Fruit fly (Drosophila melanogaster) whole organism, embryonic: ENCODE results near the gene tay.

ENCODE experiments used
- Abd-B ChIP-seq: fragments of 200-800 bp; sonication (Bioruptor generic); optimal IDR thresholded peaks from 2 replicates; lab custom pipeline; 2018; ENCODE audit warnings: missing biosample characterization, mild to moderate bottlenecking, missing genetic modification characterization, moderate library complexity
- Adf1 ChIP-seq: fragments of 200-800 bp; sonication (Bioruptor generic); IDR thresholded peaks from 2 replicates; pipeline ENCODE4 v1.3.6; 2022; ENCODE audit warnings: missing biosample characterization, missing genetic modification characterization
- BEAF-32 ChIP-seq: fragments of 200-800 bp; sonication (Bioruptor generic); optimal IDR thresholded peaks from 3 replicates; lab custom pipeline; 2017; ENCODE audit warnings: missing biosample characterization, missing genetic modification characterization, mild to moderate bottlenecking, moderate library complexity, missing genetic modification reagents
- Bgb ChIP-seq: fragments of 200-800 bp; sonication (Bioruptor generic); IDR thresholded peaks from 2 replicates; pipeline ENCODE4 v1.3.6; 2022; ENCODE audit warnings: missing biosample characterization, missing genetic modification characterization; ENCODE audit not compliant: partially characterized antibody
- Bteb2 ChIP-seq: fragments of 200-800 bp; sonication (Bioruptor generic); optimal IDR thresholded peaks from 2 replicates; lab custom pipeline; 2016; ENCODE audit warnings: missing biosample characterization, missing genetic modification characterization
- CG10274 ChIP-seq: fragments of 200-800 bp; sonication (Bioruptor generic); optimal IDR thresholded peaks from 3 replicates; lab custom pipeline; 2017; ENCODE audit warnings: missing biosample characterization, mild to moderate bottlenecking, missing genetic modification characterization
- CG11093 ChIP-seq: fragments of 200-800 bp; sonication (Bioruptor generic); IDR thresholded peaks from 3 replicates; pipeline ENCODE4 v1.3.6; 2022; ENCODE audit warnings: missing biosample characterization, missing genetic modification characterization
- CG12155 ChIP-seq: fragments of 200-800 bp; sonication (Bioruptor generic); optimal IDR thresholded peaks from 3 replicates; lab custom pipeline; 2016; ENCODE audit warnings: missing biosample characterization, missing genetic modification characterization
- CG12236 ChIP-seq: fragments of 200-800 bp; sonication (Bioruptor generic); optimal IDR thresholded peaks from 2 replicates; lab custom pipeline; 2016; ENCODE audit warnings: missing biosample characterization, missing genetic modification characterization
- CG13123 ChIP-seq: fragments of 200-800 bp; sonication (Bioruptor generic); optimal IDR thresholded peaks from 2 replicates; lab custom pipeline; 2016; ENCODE audit warnings: missing biosample characterization, missing genetic modification characterization
- CG14050 ChIP-seq: fragments of 200-800 bp; sonication (Bioruptor generic); IDR thresholded peaks from 3 replicates; pipeline ENCODE4 v1.3.6; 2022; ENCODE audit warnings: missing biosample characterization, missing genetic modification characterization
- CG14441 ChIP-seq: fragments of 200-800 bp; sonication (Bioruptor generic); IDR thresholded peaks from 2 replicates; pipeline ENCODE4 v1.3.6; 2022; ENCODE audit warnings: missing biosample characterization, missing genetic modification characterization
- CG14860 ChIP-seq: fragments of 200-800 bp; sonication (Bioruptor generic); IDR thresholded peaks from 3 replicates; pipeline ENCODE4 v1.3.6; 2022; ENCODE audit warnings: missing biosample characterization, missing genetic modification characterization; ENCODE audit not compliant: partially characterized antibody
- CG16813 ChIP-seq: fragments of 200-800 bp; sonication (Bioruptor generic); IDR thresholded peaks from 3 replicates; pipeline ENCODE4 v1.3.6; 2022; ENCODE audit warnings: missing biosample characterization, missing genetic modification characterization; ENCODE audit not compliant: partially characterized antibody
- CG18619 ChIP-seq: fragments of 200-800 bp; sonication (Bioruptor generic); optimal IDR thresholded peaks from 3 replicates; lab custom pipeline; 2017; ENCODE audit warnings: missing biosample characterization, mild to moderate bottlenecking, missing genetic modification characterization
- CG2199 ChIP-seq: fragments of 200-800 bp; sonication (Bioruptor generic); IDR thresholded peaks from 3 replicates; pipeline ENCODE4 v1.3.6; 2022; ENCODE audit warnings: missing biosample characterization, missing genetic modification characterization
- CG3065 ChIP-seq: fragments of 200-800 bp; sonication (Bioruptor generic); optimal IDR thresholded peaks from 2 replicates; lab custom pipeline; 2016; ENCODE audit warnings: missing biosample characterization, missing genetic modification characterization
- CG34224 ChIP-seq: fragments of 200-800 bp; sonication (Bioruptor generic); IDR thresholded peaks from 3 replicates; pipeline ENCODE4 v1.3.6; 2022; ENCODE audit warnings: missing biosample characterization, missing genetic modification characterization; ENCODE audit not compliant: partially characterized antibody
- CG34422 ChIP-seq: fragments of 200-800 bp; sonication (Bioruptor generic); IDR thresholded peaks from 3 replicates; pipeline ENCODE4 v1.3.6; 2022; ENCODE audit warnings: missing biosample characterization, missing genetic modification characterization
- CG6813 ChIP-seq: fragments of 200-800 bp; sonication (Bioruptor generic); optimal IDR thresholded peaks from 2 replicates; lab custom pipeline; 2017; ENCODE audit warnings: missing biosample characterization, missing genetic modification characterization, mild to moderate bottlenecking, moderate library complexity, missing genetic modification reagents
- CG7928 ChIP-seq: fragments of 200-800 bp; sonication (Bioruptor generic); optimal IDR thresholded peaks from 2 replicates; lab custom pipeline; 2017; ENCODE audit warnings: missing biosample characterization, mild to moderate bottlenecking, missing genetic modification characterization
- CG7963 ChIP-seq: fragments of 200-800 bp; sonication (Bioruptor generic); IDR thresholded peaks from 3 replicates; pipeline ENCODE4 v1.3.6; 2022; ENCODE audit warnings: missing biosample characterization, missing genetic modification characterization; ENCODE audit not compliant: partially characterized antibody
- CG8290 ChIP-seq, 3 experiments: fragments of 200-800 bp; sonication (Bioruptor generic); optimal IDR thresholded peaks; 2 replicates each; lab custom pipeline; 2016 to 2019; ENCODE audit warnings: missing biosample characterization in 3 of 3, missing genetic modification characterization in 3 of 3, mild to moderate bottlenecking in 2 of 3, moderate library complexity in 1 of 3
- Camta ChIP-seq: fragments of 200-800 bp; sonication (Bioruptor generic); optimal IDR thresholded peaks from 2 replicates; lab custom pipeline; 2016; ENCODE audit warnings: missing biosample characterization, missing genetic modification characterization
- Deaf1 ChIP-seq: fragments of 200-800 bp; optimal IDR thresholded peaks from 3 replicates; lab custom pipeline; 2019; ENCODE audit warnings: missing biosample characterization, mild to moderate bottlenecking, missing genetic modification characterization, moderate library complexity
- Dll ChIP-seq: fragments of 200-800 bp; sonication (Bioruptor generic); IDR thresholded peaks from 4 replicates; pipeline ENCODE4 v1.3.6; 2022; ENCODE audit warnings: missing biosample characterization, missing genetic modification characterization; ENCODE audit not compliant: partially characterized antibody
- Dp ChIP-seq: fragments of 200-800 bp; sonication (Bioruptor generic); optimal IDR thresholded peaks from 2 replicates; lab custom pipeline; 2018; ENCODE audit warnings: missing biosample characterization, mild to moderate bottlenecking, missing genetic modification characterization, moderate library complexity
- Dref ChIP-seq: fragments of 200-800 bp; sonication (Bioruptor generic); IDR thresholded peaks from 2 replicates; pipeline ENCODE4 v1.3.6; 2022; ENCODE audit warnings: missing biosample characterization, missing genetic modification characterization
- HLH4C ChIP-seq: fragments of 200-800 bp; sonication (Bioruptor generic); IDR thresholded peaks from 3 replicates; pipeline ENCODE4 v1.3.6; 2022; ENCODE audit warnings: missing biosample characterization, missing genetic modification characterization; ENCODE audit not compliant: partially characterized antibody
- MESR4 ChIP-seq: fragments of 200-800 bp; sonication (Bioruptor generic); optimal IDR thresholded peaks from 2 replicates; lab custom pipeline; 2018; ENCODE audit warnings: missing biosample characterization, mild to moderate bottlenecking, missing genetic modification characterization, moderate library complexity
- Myb ChIP-seq: fragments of 200-800 bp; sonication (Bioruptor generic); optimal IDR thresholded peaks from 2 replicates; lab custom pipeline; 2016; ENCODE audit warnings: missing biosample characterization, missing genetic modification characterization
- ash1 ChIP-seq: fragments of 200-800 bp; sonication (Bioruptor generic); optimal IDR thresholded peaks from 2 replicates; lab custom pipeline; 2018; ENCODE audit warnings: missing biosample characterization, mild to moderate bottlenecking, missing genetic modification characterization
- chn ChIP-seq: fragments of 200-800 bp; sonication (Bioruptor generic); optimal IDR thresholded peaks from 2 replicates; lab custom pipeline; 2016; ENCODE audit warnings: missing biosample characterization, missing genetic modification characterization
- crc ChIP-seq: fragments of 200-800 bp; sonication (Bioruptor generic); optimal IDR thresholded peaks from 2 replicates; lab custom pipeline; 2016; ENCODE audit warnings: missing biosample characterization, missing genetic modification characterization
- fd3F ChIP-seq: fragments of 200-800 bp; sonication (Bioruptor generic); optimal IDR thresholded peaks from 2 replicates; lab custom pipeline; 2018; ENCODE audit warnings: missing biosample characterization, mild to moderate bottlenecking, missing genetic modification characterization, moderate library complexity
- hbn ChIP-seq: fragments of 200-800 bp; sonication (Bioruptor generic); IDR thresholded peaks from 2 replicates; pipeline ENCODE4 v1.3.6; 2022; ENCODE audit warnings: missing biosample characterization, missing genetic modification characterization; ENCODE audit not compliant: partially characterized antibody
- inv ChIP-seq: fragments of 200-800 bp; sonication (Bioruptor generic); IDR thresholded peaks from 2 replicates; pipeline ENCODE4 v1.3.6; 2022; ENCODE audit warnings: missing biosample characterization, missing genetic modification characterization; ENCODE audit not compliant: partially characterized antibody
- jing ChIP-seq: fragments of 200-800 bp; sonication (Bioruptor generic); optimal IDR thresholded peaks from 2 replicates; lab custom pipeline; 2018; ENCODE audit warnings: missing biosample characterization, mild to moderate bottlenecking, missing genetic modification characterization
- knrl ChIP-seq: fragments of 200-800 bp; sonication (Bioruptor generic); IDR thresholded peaks from 3 replicates; pipeline ENCODE4 v1.3.6; 2022; ENCODE audit warnings: missing biosample characterization, missing genetic modification characterization; ENCODE audit not compliant: partially characterized antibody
- mam ChIP-seq: fragments of 200-800 bp; sonication (Bioruptor generic); optimal IDR thresholded peaks from 3 replicates; lab custom pipeline; 2016; ENCODE audit warnings: missing biosample characterization, missing genetic modification characterization
- nerfin-2 ChIP-seq: fragments of 200-800 bp; sonication (Bioruptor generic); IDR thresholded peaks from 2 replicates; pipeline ENCODE4 v1.3.6; 2022; ENCODE audit warnings: missing biosample characterization, missing genetic modification characterization; ENCODE audit not compliant: partially characterized antibody
- pnt ChIP-seq: fragments of 200-800 bp; sonication (Bioruptor generic); optimal IDR thresholded peaks from 3 replicates; lab custom pipeline; 2016; ENCODE audit warnings: missing biosample characterization, missing genetic modification characterization
- ro ChIP-seq: fragments of 200-800 bp; sonication (Bioruptor generic); IDR thresholded peaks from 2 replicates; pipeline ENCODE4 v1.3.6; 2022; ENCODE audit warnings: missing biosample characterization, missing genetic modification characterization
- run ChIP-seq: fragments of 200-800 bp; sonication (Bioruptor generic); optimal IDR thresholded peaks from 3 replicates; lab custom pipeline; 2018; ENCODE audit warnings: missing biosample characterization, mild to moderate bottlenecking, missing genetic modification characterization
- slou ChIP-seq: fragments of 200-800 bp; sonication (Bioruptor generic); optimal IDR thresholded peaks from 3 replicates; lab custom pipeline; 2016; ENCODE audit warnings: missing biosample characterization, missing genetic modification characterization
- sna ChIP-seq: fragments of 200-800 bp; sonication (Bioruptor generic); IDR thresholded peaks from 2 replicates; pipeline ENCODE4 v1.3.6; 2022; ENCODE audit warnings: missing biosample characterization, missing genetic modification characterization; ENCODE audit not compliant: partially characterized antibody
- stwl ChIP-seq: fragments of 200-800 bp; sonication (Bioruptor generic); optimal IDR thresholded peaks from 3 replicates; lab custom pipeline; 2018; ENCODE audit warnings: missing biosample characterization, mild to moderate bottlenecking, missing genetic modification characterization, moderate library complexity
- tna ChIP-seq: fragments of 200-800 bp; sonication (Bioruptor generic); IDR thresholded peaks from 2 replicates; pipeline ENCODE4 v1.3.6; 2022; ENCODE audit warnings: missing biosample characterization, missing genetic modification characterization; ENCODE audit not compliant: partially characterized antibody
- twi ChIP-seq: fragments of 200-800 bp; optimal IDR thresholded peaks from 2 replicates; lab custom pipeline; 2019; ENCODE audit warnings: missing biosample characterization, mild to moderate bottlenecking, missing genetic modification characterization, moderate library complexity

tay gene

dm6 chrX:15841346-15841745 lies 45.8 kb downstream of the tay start (continued):
- TF ChIP-seq Myb (GFP tag; lab: Kevin White, UChicago): no peak
- no peak for TF ChIP-seq twi
- TF ChIP-seq tna: peak; percentile 98
- TF ChIP-seq Abd-B (GFP tag; lab: Kevin White, UChicago): no peak
- TF ChIP-seq Bteb2 (GFP tag; lab: Kevin White, UChicago): no peak
- peak; percentile 96 for TF ChIP-seq nerfin-2 (GFP tag; lab: Robert Waterston, UW)
- peak; percentile 44; the same call in 1 of the 2 replicates for TF ChIP-seq hbn (GFP tag; lab: Robert Waterston, UW)
- no peak for TF ChIP-seq Deaf1
- TF ChIP-seq CG18619 (GFP tag; lab: Kevin White, UChicago): no peak
- no peak for TF ChIP-seq CG10274
- peak; percentile 45 for TF ChIP-seq BEAF-32 (GFP tag; lab: Kevin White, UChicago)
- TF ChIP-seq CG2199: no peak
- TF ChIP-seq inv (GFP tag; lab: Robert Waterston, UW): peak; percentile 82
- peak; percentile 60; the same call in 2 of the 3 replicates for TF ChIP-seq CG34224 (GFP tag; lab: Robert Waterston, UW)
- no peak for TF ChIP-seq slou (GFP tag; lab: Kevin White, UChicago)
- TF ChIP-seq Adf1: no peak
- TF ChIP-seq CG11093 (GFP tag; lab: Robert Waterston, UW): no peak
- TF ChIP-seq Dp (GFP tag; lab: Kevin White, UChicago): peak; percentile 55
- no peak for TF ChIP-seq chn
- TF ChIP-seq CG8290 (GFP tag; optimal IDR thresholded peaks at IDR 0.05; lab: Kevin White, UChicago): no peak
- TF ChIP-seq CG8290 (tag; optimal IDR thresholded peaks at IDR 0.05; lab: Kevin White, UChicago): no peak
- no peak for TF ChIP-seq CG34422 (GFP tag; lab: Robert Waterston, UW)
- no peak for TF ChIP-seq fd3F (GFP tag; lab: Kevin White, UChicago)
- TF ChIP-seq knrl (GFP tag; lab: Robert Waterston, UW): peak; percentile 64; the same call in 2 of the 3 replicates
- no peak for TF ChIP-seq ash1 (GFP tag; lab: Kevin White, UChicago)
- peak; percentile 100 for TF ChIP-seq HLH4C (GFP tag; lab: Robert Waterston, UW)
- TF ChIP-seq MESR4 (GFP tag; lab: Kevin White, UChicago): no peak
- TF ChIP-seq Dref: peak; percentile 37; the same call in 1 of the 2 replicates
- TF ChIP-seq CG3065 (GFP tag; lab: Kevin White, UChicago): no peak
- peak; percentile 95 for TF ChIP-seq CG16813 (GFP tag; lab: Robert Waterston, UW)
- peak; percentile 98 for TF ChIP-seq CG14860 (GFP tag; lab: Robert Waterston, UW)
- TF ChIP-seq Camta (GFP tag; lab: Kevin White, UChicago): no peak
- TF ChIP-seq pnt: no peak
- TF ChIP-seq crc (GFP tag; lab: Kevin White, UChicago): no peak
- no peak for TF ChIP-seq CG14050 (GFP tag; lab: Robert Waterston, UW)
- no peak for TF ChIP-seq mam (GFP tag; lab: Kevin White, UChicago)
- no peak for TF ChIP-seq CG14441
- no peak for TF ChIP-seq CG12155 (GFP tag; lab: Kevin White, UChicago)
- no peak for TF ChIP-seq CG6813 (GFP tag; lab: Kevin White, UChicago)
- no peak for TF ChIP-seq run (tag; lab: Kevin White, UChicago)
- TF ChIP-seq CG13123: no peak
- peak; percentile 99 for TF ChIP-seq CG7963 (GFP tag; lab: Robert Waterston, UW)
- TF ChIP-seq CG12236 (GFP tag; lab: Kevin White, UChicago): no peak
- no peak for TF ChIP-seq jing (GFP tag; lab: Kevin White, UChicago)
- TF ChIP-seq Bgb (GFP tag; lab: Robert Waterston, UW): peak; percentile 97
- no peak for TF ChIP-seq CG7928 (GFP tag; lab: Kevin White, UChicago)
- TF ChIP-seq stwl (tag; lab: Kevin White, UChicago): no peak
- TF ChIP-seq Dll (GFP tag; lab: Robert Waterston, UW): peak; percentile 65; the same call in 3 of the 4 replicates
- peak; percentile 73 for TF ChIP-seq sna
- TF ChIP-seq ro (GFP tag; lab: Robert Waterston, UW): no peak
